ENCODE assay signal across 5 worm cellular contexts in genomic region chrIV:8893746-8894145, ce11.
TF ChIP-seq lines count a peak whose summit lies in the region.

Gene rad-54.L2, plus strand, starts transcription at chrIV:8894077.

TF ChIP-seq in whole organism, L1 larva, 84 proteins besides CTCF, POLR2A, EP300 and RAD21 (continued from another document and continues in another):
- TF ChIP-seq pag-3 (tag; optimal IDR thresholded peaks at IDR 0.05; lab: Kevin White, UChicago; ENCODE audit: borderline replicate concordance, insufficient read depth) (no peak), F16B12.6 (tag; optimal IDR thresholded peaks at IDR 0.05; lab: Kevin White, UChicago) (peak; percentile 12), mdl-1 (tag; optimal IDR thresholded peaks at IDR 0.05; lab: Kevin White, UChicago) (peak in 1 of 2 experiments; percentile 22), mef-2 (tag; optimal IDR thresholded peaks at IDR 0.05; lab: Kevin White, UChicago) (no peak), fkh-4 (tag; optimal IDR thresholded peaks at IDR 0.05; lab: Kevin White, UChicago; ENCODE audit: borderline replicate concordance) (no peak), jun-1 (tag; optimal IDR thresholded peaks at IDR 0.05; lab: Kevin White, UChicago) (no peak), egl-13 (tag; optimal IDR thresholded peaks at IDR 0.05; lab: Kevin White, UChicago) (peak; percentile 4), unc-86 (tag; optimal IDR thresholded peaks at IDR 0.05; lab: Kevin White, UChicago) (no peak), lin-35 (GFP tag; optimal IDR thresholded peaks at IDR 0.05; lab: Kevin White, UChicago) (peak; percentile 58 to 80), nhr-20 (tag; optimal IDR thresholded peaks at IDR 0.05; lab: Kevin White, UChicago) (peak; percentile 61), tbx-2 (tag; optimal IDR thresholded peaks at IDR 0.05; lab: Kevin White, UChicago) (peak; percentile 29), tlp-1 (tag; optimal IDR thresholded peaks at IDR 0.05; lab: Kevin White, UChicago) (no peak), mep-1 (tag; optimal IDR thresholded peaks at IDR 0.05; lab: Kevin White, UChicago) (peak; percentile 76), nhr-12 (tag; optimal IDR thresholded peaks at IDR 0.05; lab: Kevin White, UChicago) (no peak), Y116A8C.19 (tag; optimal IDR thresholded peaks at IDR 0.05; lab: Kevin White, UChicago; ENCODE audit: borderline replicate concordance) (no peak), nhr-85 (tag; lab: Kevin White, UChicago) (peak; percentile 5), nhr-84 (tag; optimal IDR thresholded peaks at IDR 0.05; lab: Kevin White, UChicago) (no peak), ceh-8 (GFP tag; optimal IDR thresholded peaks at IDR 0.05; lab: Kevin White, UChicago) (no peak), hpl-2 (GFP tag; optimal IDR thresholded peaks at IDR 0.05; lab: Kevin White, UChicago) (no peak), ets-5 (GFP tag; IDR thresholded peaks at IDR 0.05; lab: Robert Waterston, UW) (no peak), ceh-82 (tag; optimal IDR thresholded peaks at IDR 0.05; lab: Kevin White, UChicago) (no peak), nhr-76 (tag; optimal IDR thresholded peaks at IDR 0.05; lab: Kevin White, UChicago) (no peak), sox-4 (tag; optimal IDR thresholded peaks at IDR 0.05; lab: Kevin White, UChicago) (no peak), C34B4.2 (tag; optimal IDR thresholded peaks at IDR 0.05; lab: Kevin White, UChicago) (no peak), egl-27 (tag; optimal IDR thresholded peaks at IDR 0.05; lab: Kevin White, UChicago) (no peak), C16A3.4 (tag; optimal IDR thresholded peaks at IDR 0.05; lab: Kevin White, UChicago) (no peak), C04F5.9 (tag; optimal IDR thresholded peaks at IDR 0.05; lab: Kevin White, UChicago) (no peak)

TF ChIP-seq in whole organism, L2 larva, 48 proteins besides CTCF, POLR2A, EP300 and RAD21 (continued from another document):
- no peak for TF ChIP-seq ceh-16 (tag; optimal IDR thresholded peaks at IDR 0.05; lab: Kevin White, UChicago)
- TF ChIP-seq F13H6.1 (tag; optimal IDR thresholded peaks at IDR 0.05; lab: Kevin White, UChicago), result peak; percentile 29
- TF ChIP-seq lin-39 (tag; optimal IDR thresholded peaks at IDR 0.05; lab: Kevin White, UChicago), result no peak
- TF ChIP-seq nhr-25 (tag; optimal IDR thresholded peaks at IDR 0.05; lab: Kevin White, UChicago), result peak; percentile 61
- no peak for TF ChIP-seq skn-1 (tag; optimal IDR thresholded peaks at IDR 0.05; lab: Kevin White, UChicago)
- TF ChIP-seq crh-2 (tag; optimal IDR thresholded peaks at IDR 0.05; lab: Kevin White, UChicago), result peak; percentile 80
- no peak for TF ChIP-seq R02D3.7 (tag; optimal IDR thresholded peaks at IDR 0.05; lab: Kevin White, UChicago)
- peak; percentile 52 for TF ChIP-seq snpc-4 (tag; optimal IDR thresholded peaks at IDR 0.05; lab: Kevin White, UChicago)
- TF ChIP-seq egl-27 (tag; optimal IDR thresholded peaks at IDR 0.05; lab: Kevin White, UChicago), result no peak
- TF ChIP-seq lsy-2 (tag; optimal IDR thresholded peaks at IDR 0.05; lab: Kevin White, UChicago), result peak; percentile 30 to 72
- peak; percentile 64 for TF ChIP-seq nhr-129 (tag; optimal IDR thresholded peaks at IDR 0.05; lab: Kevin White, UChicago)

TF ChIP-seq in whole organism, L3 larva, 47 proteins besides CTCF, POLR2A, EP300 and RAD21 (continued from another document):
- TF ChIP-seq nhr-25 (tag; optimal IDR thresholded peaks at IDR 0.05; lab: Kevin White, UChicago) (peak; percentile 71), R02D3.7 (tag; optimal IDR thresholded peaks at IDR 0.05; lab: Kevin White, UChicago) (no peak), pqm-1 (tag; optimal IDR thresholded peaks at IDR 0.05; lab: Kevin White, UChicago) (peak; percentile 46), nhr-11 (tag; optimal IDR thresholded peaks at IDR 0.05; lab: Kevin White, UChicago) (peak; percentile 6), ztf-4 (tag; optimal IDR thresholded peaks at IDR 0.05; lab: Kevin White, UChicago) (peak; percentile 57), nhr-67 (tag; optimal IDR thresholded peaks at IDR 0.05; lab: Kevin White, UChicago) (no peak), pha-4 (tag; optimal IDR thresholded peaks at IDR 0.05; lab: Kevin White, UChicago) (peak; percentile 99), elt-2 (tag; optimal IDR thresholded peaks at IDR 0.05; lab: Kevin White, UChicago) (peak; percentile 60), snpc-4 (tag; optimal IDR thresholded peaks at IDR 0.05; lab: Kevin White, UChicago) (no peak), ceh-82 (tag; optimal IDR thresholded peaks at IDR 0.05; lab: Kevin White, UChicago) (no peak), tbx-2 (tag; optimal IDR thresholded peaks at IDR 0.05; lab: Kevin White, UChicago) (no peak), ceh-28 (tag; optimal IDR thresholded peaks at IDR 0.05; lab: Kevin White, UChicago) (peak; percentile 54), mdl-1 (tag; optimal IDR thresholded peaks at IDR 0.05; lab: Kevin White, UChicago) (no peak), nfya-1 (tag; optimal IDR thresholded peaks at IDR 0.05; lab: Kevin White, UChicago; ENCODE audit: insufficient read depth) (peak; percentile 74), jun-1 (tag; optimal IDR thresholded peaks at IDR 0.05; lab: Kevin White, UChicago) (peak; percentile 26), hmg-11 (tag; optimal IDR thresholded peaks at IDR 0.05; lab: Kevin White, UChicago) (peak; percentile 22), sea-2 (GFP tag; optimal IDR thresholded peaks at IDR 0.05; lab: Kevin White, UChicago) (no peak), ama-1 (optimal IDR thresholded peaks at IDR 0.05; lab: Kevin White, UChicago) (peak; percentile 20), skn-1 (tag; optimal IDR thresholded peaks at IDR 0.05; lab: Kevin White, UChicago) (no peak)

TF ChIP-seq in whole organism, L4 larva, 104 proteins besides CTCF, POLR2A, EP300 and RAD21 (continued from another document and continues in another):
- TF ChIP-seq lin-29 (GFP tag; IDR thresholded peaks at IDR 0.05; lab: Robert Waterston, UW), result no peak
- no peak for TF ChIP-seq snpc-1.2 (GFP tag; IDR thresholded peaks at IDR 0.05; lab: Robert Waterston, UW)
- no peak for TF ChIP-seq F26F4.8 (GFP tag; conservative IDR thresholded peaks at IDR 0.05; lab: Robert Waterston, UW)
- peak; percentile 59 for TF ChIP-seq dpl-1 (GFP tag; optimal IDR thresholded peaks at IDR 0.05; lab: Kevin White, UChicago)
- no peak for TF ChIP-seq F37D6.2 (tag; optimal IDR thresholded peaks at IDR 0.05; lab: Kevin White, UChicago)
- no peak for TF ChIP-seq aly-2 (tag; optimal IDR thresholded peaks at IDR 0.05; lab: Kevin White, UChicago)
- TF ChIP-seq F44E2.7 (GFP tag; IDR thresholded peaks at IDR 0.05; lab: Robert Waterston, UW), result no peak
- TF ChIP-seq F10B5.3 (tag; optimal IDR thresholded peaks at IDR 0.05; lab: Kevin White, UChicago), result no peak
- no peak for TF ChIP-seq ces-1 (GFP tag; optimal IDR thresholded peaks at IDR 0.05; lab: Kevin White, UChicago)
- no peak for TF ChIP-seq mdt-29 (GFP tag; IDR thresholded peaks at IDR 0.05; lab: Robert Waterston, UW)
- TF ChIP-seq ama-1 (optimal IDR thresholded peaks at IDR 0.05; lab: Kevin White, UChicago), result peak; percentile 72
- peak; percentile 77 for TF ChIP-seq T20F7.1 (GFP tag; optimal IDR thresholded peaks at IDR 0.05; lab: Kevin White, UChicago)
- TF ChIP-seq set-16 (GFP tag; IDR thresholded peaks at IDR 0.05; lab: Robert Waterston, UW), result no peak
- TF ChIP-seq php-3 (GFP tag; IDR thresholded peaks at IDR 0.05; lab: Robert Waterston, UW), result no peak
- TF ChIP-seq nhr-77 (tag; optimal IDR thresholded peaks at IDR 0.05; lab: Kevin White, UChicago), result peak; percentile 46
- peak; percentile 32 for TF ChIP-seq nhr-102 (tag; optimal IDR thresholded peaks at IDR 0.05; lab: Kevin White, UChicago)
- no peak for TF ChIP-seq Y48G9A.11 (GFP tag; IDR thresholded peaks at IDR 0.05; lab: Robert Waterston, UW)
- no peak for TF ChIP-seq lir-3 (tag; optimal IDR thresholded peaks at IDR 0.05; lab: Kevin White, UChicago)
- TF ChIP-seq hif-1 (tag; optimal IDR thresholded peaks at IDR 0.05; lab: Kevin White, UChicago), result peak in 1 of 2 experiments; percentile 26
- TF ChIP-seq mxl-3 (GFP tag; optimal IDR thresholded peaks at IDR 0.05; lab: Kevin White, UChicago), result no peak
- TF ChIP-seq mes-2 (tag; optimal IDR thresholded peaks at IDR 0.05; lab: Kevin White, UChicago; ENCODE audit: poor library complexity, severe bottlenecking), result peak; percentile 79
- peak in 1 of 2 experiments; percentile 82 for TF ChIP-seq lsy-2 (tag; optimal IDR thresholded peaks at IDR 0.05; lab: Kevin White, UChicago)
- TF ChIP-seq daf-12 (tag; optimal IDR thresholded peaks at IDR 0.05; lab: Kevin White, UChicago), result no peak
- no peak for TF ChIP-seq R02D3.7 (tag; optimal IDR thresholded peaks at IDR 0.05; lab: Kevin White, UChicago)
- no peak for TF ChIP-seq dmd-9 (GFP tag; IDR thresholded peaks at IDR 0.05; lab: Robert Waterston, UW)
- no peak for TF ChIP-seq ceh-44 (GFP tag; IDR thresholded peaks at IDR 0.05; lab: Robert Waterston, UW)
- TF ChIP-seq vab-7 (GFP tag; IDR thresholded peaks at IDR 0.05; lab: Robert Waterston, UW), result no peak
- TF ChIP-seq hlh-11 (tag; optimal IDR thresholded peaks at IDR 0.05; lab: Kevin White, UChicago), result peak; percentile 66
- TF ChIP-seq lim-7 (GFP tag; IDR thresholded peaks at IDR 0.05; lab: Robert Waterston, UW), result no peak
- no peak for TF ChIP-seq ctbp-1 (GFP tag; IDR thresholded peaks at IDR 0.05; lab: Robert Waterston, UW)
- TF ChIP-seq egl-27 (tag; optimal IDR thresholded peaks at IDR 0.05; lab: Kevin White, UChicago), result no peak
- TF ChIP-seq cey-2 (tag; optimal IDR thresholded peaks at IDR 0.05; lab: Kevin White, UChicago; ENCODE audit: borderline replicate concordance, insufficient read depth), result no peak
- peak; percentile 81 for TF ChIP-seq dve-1 (tag; optimal IDR thresholded peaks at IDR 0.05; lab: Kevin White, UChicago; ENCODE audit: insufficient read depth)
- peak; percentile 53; the same call in 1 of the 2 replicates for TF ChIP-seq arid-1 (GFP tag; conservative IDR thresholded peaks at IDR 0.05; lab: Robert Waterston, UW)
- TF ChIP-seq daf-8 (GFP tag; IDR thresholded peaks at IDR 0.05; lab: Robert Waterston, UW), result no peak
- no peak for TF ChIP-seq lin-1 (GFP tag; IDR thresholded peaks at IDR 0.05; lab: Robert Waterston, UW)
- TF ChIP-seq mxl-2 (GFP tag; conservative IDR thresholded peaks at IDR 0.05; lab: Robert Waterston, UW), result no peak
- peak; percentile 50; the same call in 1 of the 2 replicates for TF ChIP-seq pha-4 (GFP tag; IDR thresholded peaks at IDR 0.05; lab: Robert Waterston, UW)
- TF ChIP-seq pha-4 (tag; optimal IDR thresholded peaks at IDR 0.05; lab: Kevin White, UChicago), result peak; percentile 97
- TF ChIP-seq snpc-4 (tag; optimal IDR thresholded peaks at IDR 0.05; lab: Kevin White, UChicago), result no peak
- TF ChIP-seq lin-39 (tag; optimal IDR thresholded peaks at IDR 0.05; lab: Kevin White, UChicago), result no peak
- TF ChIP-seq sdz-12 (GFP tag; optimal IDR thresholded peaks at IDR 0.05; lab: Kevin White, UChicago), result no peak

TF ChIP-seq in whole organism, young adult, 124 proteins besides CTCF, POLR2A, EP300 and RAD21 (continued from another document and continues in another):
- TF ChIP-seq snpc-3.4 (tag; optimal IDR thresholded peaks at IDR 0.05; lab: Kevin White, UChicago) (peak; percentile 36), hmg-20 (GFP tag; IDR thresholded peaks at IDR 0.05; lab: Robert Waterston, UW) (no peak), pbrm-1 (GFP tag; IDR thresholded peaks at IDR 0.05; lab: Robert Waterston, UW) (peak; percentile 42; the same call in 1 of the 2 replicates), efl-1 (GFP tag; optimal IDR thresholded peaks at IDR 0.05; lab: Kevin White, UChicago) (no peak), tlf-1 (GFP tag; optimal IDR thresholded peaks at IDR 0.05; lab: Kevin White, UChicago) (peak; percentile 51), bed-2 (GFP tag; IDR thresholded peaks at IDR 0.05; lab: Robert Waterston, UW) (no peak), attf-6 (GFP tag; IDR thresholded peaks at IDR 0.05; lab: Robert Waterston, UW) (no peak), ceh-27 (GFP tag; optimal IDR thresholded peaks at IDR 0.05; lab: Kevin White, UChicago) (no peak), nhr-80 (tag; optimal IDR thresholded peaks at IDR 0.05; lab: Kevin White, UChicago) (peak; percentile 56), mes-4 (tag; optimal IDR thresholded peaks at IDR 0.05; lab: Kevin White, UChicago) (no peak), F49E8.2 (tag; optimal IDR thresholded peaks at IDR 0.05; lab: Kevin White, UChicago; ENCODE audit: insufficient read depth) (peak; percentile 40), F22D6.2 (tag; optimal IDR thresholded peaks at IDR 0.05; lab: Kevin White, UChicago) (no peak), F52B5.7 (tag; optimal IDR thresholded peaks at IDR 0.05; lab: Kevin White, UChicago) (no peak), lag-1 (GFP tag; IDR thresholded peaks at IDR 0.05; lab: Robert Waterston, UW) (no peak), athp-1 (tag; optimal IDR thresholded peaks at IDR 0.05; lab: Kevin White, UChicago) (peak; percentile 12), let-607 (tag; optimal IDR thresholded peaks at IDR 0.05; lab: Kevin White, UChicago) (no peak), nhr-90 (tag; optimal IDR thresholded peaks at IDR 0.05; lab: Kevin White, UChicago) (no peak), F23B12.7 (tag; optimal IDR thresholded peaks at IDR 0.05; lab: Kevin White, UChicago; ENCODE audit: insufficient read depth) (peak; percentile 50), repo-1 (tag; optimal IDR thresholded peaks at IDR 0.05; lab: Kevin White, UChicago) (no peak), nhr-27 (tag; optimal IDR thresholded peaks at IDR 0.05; lab: Kevin White, UChicago) (no peak), lsl-1 (GFP tag; optimal IDR thresholded peaks at IDR 0.05; lab: Kevin White, UChicago) (peak; percentile 33), K11D2.4 (GFP tag; IDR thresholded peaks at IDR 0.05; lab: Robert Waterston, UW) (no peak), tbx-9 (tag; optimal IDR thresholded peaks at IDR 0.05; lab: Kevin White, UChicago; ENCODE audit: borderline replicate concordance) (no peak), snpc-4 (GFP tag; optimal IDR thresholded peaks at IDR 0.05; lab: Kevin White, UChicago) (no peak), snpc-4 (tag; optimal IDR thresholded peaks at IDR 0.05; lab: Kevin White, UChicago) (peak in 2 of 4 experiments; percentile 14 to 35), lin-35 (GFP tag; optimal IDR thresholded peaks at IDR 0.05; lab: Kevin White, UChicago) (peak in 1 of 3 experiments; percentile 34), F55B11.4 (tag; optimal IDR thresholded peaks at IDR 0.05; lab: Kevin White, UChicago; ENCODE audit: borderline replicate concordance, insufficient read depth) (no peak), fkh-3 (tag; optimal IDR thresholded peaks at IDR 0.05; lab: Kevin White, UChicago) (no peak), snpc-1.3 (tag; optimal IDR thresholded peaks at IDR 0.05; lab: Kevin White, UChicago; ENCODE audit: insufficient read depth) (no peak), zim-3 (tag; optimal IDR thresholded peaks at IDR 0.05; lab: Kevin White, UChicago) (no peak), ccch-3 (GFP tag; optimal IDR thresholded peaks at IDR 0.05; lab: Kevin White, UChicago) (no peak), sea-2 (GFP tag; IDR thresholded peaks at IDR 0.05; lab: Robert Waterston, UW) (no peak), hrde-1 (tag; optimal IDR thresholded peaks at IDR 0.05; lab: Kevin White, UChicago; ENCODE audit: borderline replicate concordance) (peak; percentile 30), hlh-12 (tag; optimal IDR thresholded peaks at IDR 0.05; lab: Kevin White, UChicago) (no peak), ztf-28 (GFP tag; IDR thresholded peaks at IDR 0.05; lab: Robert Waterston, UW) (no peak), rec-8 (tag; optimal IDR thresholded peaks at IDR 0.05; lab: Kevin White, UChicago) (no peak), egl-18 (GFP tag; IDR thresholded peaks at IDR 0.05; lab: Robert Waterston, UW) (no peak), Y53G8AR.9 (GFP tag; conservative IDR thresholded peaks at IDR 0.05; lab: Robert Waterston, UW) (0 out of 2 replicates have a peak, but pooled peaks have one; percentile 15), nfya-1 (tag; optimal IDR thresholded peaks at IDR 0.05; lab: Kevin White, UChicago; ENCODE audit: borderline replicate concordance, insufficient read depth) (no peak), snpc-1.1 (tag; optimal IDR thresholded peaks at IDR 0.05; lab: Kevin White, UChicago; ENCODE audit: insufficient read depth) (no peak), pha-4 (tag; optimal IDR thresholded peaks at IDR 0.05; lab: Kevin White, UChicago) (peak; percentile 91), zfh-2 (GFP tag; conservative IDR thresholded peaks at IDR 0.05; lab: Robert Waterston, UW) (no peak), aptf-2 (GFP tag; conservative IDR thresholded peaks at IDR 0.05; lab: Robert Waterston, UW) (no peak), B0261.1 (tag; optimal IDR thresholded peaks at IDR 0.05; lab: Kevin White, UChicago) (no peak), ekl-4 (GFP tag; IDR thresholded peaks at IDR 0.05; lab: Robert Waterston, UW) (peak; percentile 68; the same call in 1 of the 2 replicates), T26A5.8 (tag; optimal IDR thresholded peaks at IDR 0.05; lab: Kevin White, UChicago) (no peak), tbp1 (GFP tag; optimal IDR thresholded peaks at IDR 0.05; lab: Kevin White, UChicago) (peak; percentile 17)
